Fruit fly (Drosophila melanogaster) whole organism, wandering third instar larva: ENCODE data around the gene pHCl-1.

Experiments
- Abd-B ChIP-seq: fragments of >200 bp; optimal IDR thresholded peaks from 2 replicates; lab custom pipeline; 2017; ENCODE audit warnings: missing biosample characterization, missing genetic modification characterization
- CrebA ChIP-seq: fragments of 200-800 bp; sonication (Bioruptor generic); optimal IDR thresholded peaks from 2 replicates; lab custom pipeline; 2016; ENCODE audit warnings: missing biosample characterization, mild to moderate bottlenecking, missing genetic modification characterization, borderline replicate concordance
- Dfd ChIP-seq: fragments of >200 bp; optimal IDR thresholded peaks from 2 replicates; lab custom pipeline; 2017; ENCODE audit warnings: missing biosample characterization, missing genetic modification characterization
- GATAd ChIP-seq: sonication (Bioruptor generic); optimal IDR thresholded peaks from 2 replicates; lab custom pipeline; 2016; ENCODE audit warnings: missing biosample characterization, missing genetic modification characterization
- HLH106 ChIP-seq: fragments of 200-800 bp; optimal IDR thresholded peaks from 3 replicates; lab custom pipeline; 2019; ENCODE audit warnings: missing biosample characterization, mild to moderate bottlenecking, missing genetic modification characterization, moderate library complexity
- Hnf4 ChIP-seq: fragments of 200-800 bp; sonication (Bioruptor generic); optimal IDR thresholded peaks from 2 replicates; lab custom pipeline; 2016; ENCODE audit warnings: missing biosample characterization, mild to moderate bottlenecking, missing genetic modification characterization
- Hr78 ChIP-seq: fragments of >200 bp; optimal IDR thresholded peaks from 2 replicates; lab custom pipeline; 2017; ENCODE audit warnings: missing biosample characterization, missing genetic modification characterization
- Hr83 ChIP-seq: fragments of 200-300 bp; sonication (Bioruptor generic); optimal IDR thresholded peaks from 2 replicates; lab custom pipeline; 2016; ENCODE audit warnings: missing biosample characterization, mild to moderate bottlenecking, missing genetic modification characterization, moderate library complexity; ENCODE audit not compliant: poor library complexity, severe bottlenecking
- Jra ChIP-seq: sonication (Bioruptor generic); optimal IDR thresholded peaks from 2 replicates; lab custom pipeline; 2016; ENCODE audit warnings: missing biosample characterization, missing genetic modification characterization
- Mio ChIP-seq: sonication (Bioruptor generic); optimal IDR thresholded peaks from 2 replicates; lab custom pipeline; 2016; ENCODE audit warnings: missing biosample characterization, missing genetic modification characterization
- Myc ChIP-seq: fragments of >200 bp; optimal IDR thresholded peaks from 2 replicates; lab custom pipeline; 2017
- N ChIP-seq: fragments of >200 bp; optimal IDR thresholded peaks from 2 replicates; lab custom pipeline; 2018; ENCODE audit warnings: missing biosample characterization, missing external identifiers, missing genetic modification characterization
- Rel ChIP-seq, 2 experiments: fragments of 200-800 bp; sonication (Bioruptor generic) in 1 of 2; optimal IDR thresholded peaks; 2 replicates in 1 of 2; 3 replicates in 1 of 2; lab custom pipeline; 2016 to 2019; ENCODE audit warnings: mild to moderate bottlenecking in 2 of 2, missing biosample characterization in 2 of 2, missing genetic modification characterization in 2 of 2, moderate library complexity in 1 of 2
- Sp1 ChIP-seq: fragments of 200-800 bp; sonication (Bioruptor generic); optimal IDR thresholded peaks from 3 replicates; lab custom pipeline; 2019; ENCODE audit warnings: missing biosample characterization, mild to moderate bottlenecking, missing genetic modification characterization, moderate library complexity
- br ChIP-seq: fragments of 200-800 bp; sonication (Bioruptor generic); optimal IDR thresholded peaks from 2 replicates; lab custom pipeline; 2016; ENCODE audit warnings: missing biosample characterization, missing genetic modification characterization
- dmrt93B ChIP-seq: fragments of 200-800 bp; sonication (Bioruptor generic); optimal IDR thresholded peaks from 2 replicates; lab custom pipeline; 2018; ENCODE audit warnings: missing biosample characterization, mild to moderate bottlenecking, missing genetic modification characterization
- dsf ChIP-seq: sonication (Bioruptor generic); optimal IDR thresholded peaks from 2 replicates; lab custom pipeline; 2016; ENCODE audit warnings: missing biosample characterization, missing genetic modification characterization, borderline replicate concordance
- ey ChIP-seq: fragments of 200-800 bp; sonication (Bioruptor generic); optimal IDR thresholded peaks from 2 replicates; lab custom pipeline; 2016; ENCODE audit warnings: missing biosample characterization, missing genetic modification characterization
- foxo ChIP-seq, 2 experiments: fragments of 200-800 bp; sonication (Bioruptor generic); optimal IDR thresholded peaks; 2 replicates in 1 of 2; 3 replicates in 1 of 2; lab custom pipeline; 2016 to 2017; ENCODE audit warnings: missing biosample characterization in 2 of 2, missing genetic modification characterization in 2 of 2
- fru ChIP-seq: fragments of 200-800 bp; sonication (Bioruptor generic); optimal IDR thresholded peaks from 3 replicates; lab custom pipeline; 2016; ENCODE audit warnings: missing biosample characterization, mild to moderate bottlenecking, missing genetic modification characterization
- h ChIP-seq: fragments of 200-800 bp; sonication (Bioruptor generic); optimal IDR thresholded peaks from 3 replicates; lab custom pipeline; 2016; ENCODE audit warnings: missing biosample characterization, mild to moderate bottlenecking, missing genetic modification characterization
- jim ChIP-seq: fragments of 175-275, 200-325 bp; sonication (Bioruptor generic); optimal IDR thresholded peaks from 2 replicates; lab custom pipeline; 2016; ENCODE audit warnings: missing biosample characterization, mild to moderate bottlenecking, missing genetic modification characterization
- lola ChIP-seq: fragments of >200 bp; optimal IDR thresholded peaks from 2 replicates; lab custom pipeline; 2017; ENCODE audit warnings: missing biosample characterization, missing genetic modification characterization
- rgr ChIP-seq: fragments of 200-800 bp; sonication (Bioruptor generic); optimal IDR thresholded peaks from 3 replicates; lab custom pipeline; 2016; ENCODE audit warnings: missing biosample characterization, mild to moderate bottlenecking, missing genetic modification characterization
- sage ChIP-seq: fragments of 200-800 bp; sonication (Bioruptor generic); optimal IDR thresholded peaks from 2 replicates; lab custom pipeline; 2016; ENCODE audit warnings: missing biosample characterization, mild to moderate bottlenecking, missing genetic modification characterization
- sv ChIP-seq: fragments of 200-800 bp; sonication (Bioruptor generic); optimal IDR thresholded peaks from 3 replicates; lab custom pipeline; 2016; ENCODE audit warnings: missing biosample characterization, missing genetic modification characterization
- usp ChIP-seq: fragments of >200 bp; optimal IDR thresholded peaks from 2 replicates; lab custom pipeline; 2017; ENCODE audit warnings: missing biosample characterization, missing genetic modification characterization
- woc ChIP-seq: sonication (Bioruptor generic); optimal IDR thresholded peaks from 2 replicates; lab custom pipeline; 2016; ENCODE audit warnings: missing biosample characterization, mild to moderate bottlenecking, missing genetic modification characterization

pHCl-1 gene

DNA sequence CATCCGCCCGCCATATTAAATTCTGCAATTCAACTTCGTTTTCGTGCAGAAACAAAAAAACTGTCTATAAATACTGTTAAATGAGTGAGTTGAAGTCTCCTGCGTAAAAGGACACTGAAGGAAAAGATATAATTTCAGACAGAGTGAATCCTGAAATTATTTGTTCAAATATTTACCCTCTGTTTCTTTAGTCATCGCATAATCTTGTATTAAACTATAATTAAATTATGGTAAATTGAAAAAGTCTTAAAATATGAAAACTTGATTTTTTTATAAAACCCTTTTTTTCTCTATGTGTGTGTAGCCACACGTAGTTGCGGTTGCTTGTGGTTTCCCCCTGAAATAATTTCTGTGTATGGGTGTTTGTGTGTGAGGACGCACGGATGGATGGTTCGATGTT lies 24.5 kb upstream of the pHCl-1 start (continued):
- TF ChIP-seq ey (GFP tag; lab: Kevin White, UChicago) (no peak), fru (peak; percentile 14), Rel (GFP tag; optimal IDR thresholded peaks at IDR 0.05; lab: Kevin White, UChicago) (no peak), Rel (tag; optimal IDR thresholded peaks at IDR 0.05; lab: Kevin White, UChicago) (no peak), Mio (GFP tag; lab: Kevin White, UChicago) (no peak), Myc (lab: Kevin White, UChicago) (no peak), br (GFP tag; lab: Kevin White, UChicago) (no peak), sv (GFP tag; lab: Kevin White, UChicago) (no peak), Jra (GFP tag; lab: Kevin White, UChicago) (no peak), GATAd (no peak), HLH106 (tag; lab: Kevin White, UChicago) (peak; percentile 12), N (GFP tag; lab: Kevin White, UChicago) (no peak), CrebA (GFP tag; lab: Kevin White, UChicago) (no peak)

- TF ChIP-seq foxo (GFP tag; optimal IDR thresholded peaks at IDR 0.05; lab: Kevin White, UChicago), result peak in 1 of 2 experiments; percentile 32
- peak; percentile 26 for TF ChIP-seq Sp1
- no peak for TF ChIP-seq HLH106 (tag; lab: Kevin White, UChicago)
- TF ChIP-seq sage (GFP tag; lab: Kevin White, UChicago), result no peak
- peak; percentile 20 for TF ChIP-seq fru
Measured at dm6 chr3L:15921043-15921621, 22.3 kb upstream of the pHCl-1 start.

DNA sequence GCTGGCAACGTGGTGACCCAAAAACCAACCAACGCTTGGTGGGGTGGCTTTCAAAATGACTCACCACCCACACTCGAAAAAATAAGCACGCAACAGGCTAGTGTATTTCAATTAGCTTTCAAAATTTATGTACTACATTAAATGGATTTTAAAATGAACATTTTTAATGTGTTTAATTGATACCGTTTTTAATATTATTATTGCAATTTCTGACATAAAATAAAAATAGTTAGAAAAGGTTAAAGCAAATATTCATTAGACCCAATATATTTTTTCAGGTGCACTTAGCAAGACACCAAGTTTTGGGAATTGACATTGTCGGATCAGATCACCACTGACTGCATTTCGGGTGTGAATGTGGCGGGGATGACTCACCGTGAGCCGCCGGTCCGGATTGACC lies 7.4 kb upstream of the pHCl-1 start:
- TF ChIP-seq CrebA (GFP tag; lab: Kevin White, UChicago) (no peak), sv (GFP tag; lab: Kevin White, UChicago) (no peak), Jra (GFP tag; lab: Kevin White, UChicago) (no peak)

- TF ChIP-seq Hr78 (GFP tag; lab: Kevin White, UChicago), result no peak
- TF ChIP-seq sage (GFP tag; lab: Kevin White, UChicago), result no peak
- no peak for TF ChIP-seq Rel (GFP tag; optimal IDR thresholded peaks at IDR 0.05; lab: Kevin White, UChicago)
- TF ChIP-seq Rel (tag; optimal IDR thresholded peaks at IDR 0.05; lab: Kevin White, UChicago), result no peak
- TF ChIP-seq br (GFP tag; lab: Kevin White, UChicago), result no peak
- no peak for TF ChIP-seq jim
Measured at dm6 chr3L:15893490-15893889, 5.3 kb downstream of the pHCl-1 start.

DNA sequence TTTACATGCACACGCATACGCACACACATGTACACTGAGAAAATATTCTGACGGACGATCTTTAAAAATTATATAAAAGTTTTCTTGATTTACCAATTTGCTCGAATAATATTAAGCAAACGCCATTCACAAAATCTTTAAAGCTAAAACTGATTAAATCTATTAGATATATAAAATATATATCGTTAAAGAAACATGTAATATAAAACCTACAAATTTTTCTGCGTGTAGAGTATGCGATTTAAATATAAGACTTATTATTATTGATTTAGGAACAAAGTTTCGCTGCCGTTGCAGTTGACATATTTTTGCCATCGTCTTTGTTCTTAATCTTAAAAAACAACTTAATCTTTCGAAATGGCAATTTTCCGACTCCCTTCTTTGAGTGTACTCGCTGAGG lies 21.3 kb downstream of the pHCl-1 start:
- TF ChIP-seq usp (GFP tag; lab: Kevin White, UChicago) (no peak), lola (GFP tag; lab: Kevin White, UChicago) (no peak), fru (no peak), GATAd (no peak)

dm6 chr3L:15856035-15856434 lies 42.8 kb downstream of the pHCl-1 start:
- no peak for TF ChIP-seq jim
- no peak for TF ChIP-seq N (GFP tag; lab: Kevin White, UChicago)
- no peak for TF ChIP-seq foxo (GFP tag; optimal IDR thresholded peaks at IDR 0.05; lab: Kevin White, UChicago)
- peak; percentile 79 for TF ChIP-seq Dfd (GFP tag; lab: Kevin White, UChicago)

DNA sequence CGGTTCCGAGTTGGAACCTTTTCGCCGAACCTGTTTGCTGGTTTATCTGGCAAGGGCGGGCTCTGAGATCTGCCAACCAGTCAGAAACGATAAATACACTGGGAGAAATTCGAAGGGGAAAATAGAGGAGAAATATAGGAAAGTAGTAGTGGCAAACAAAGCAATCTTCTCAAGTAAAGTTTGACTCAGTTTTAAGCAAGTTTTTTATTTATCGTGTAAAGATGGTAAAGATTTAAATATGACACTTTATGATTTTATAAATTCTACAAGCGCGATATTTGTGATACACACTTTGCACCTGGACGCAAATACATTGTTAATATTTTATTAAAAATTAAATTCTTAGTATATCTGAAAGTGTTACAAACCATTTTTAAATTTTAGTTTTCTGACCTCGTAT lies 51.2 kb downstream of the pHCl-1 start:
- no peak for TF ChIP-seq Hnf4 (GFP tag; lab: Kevin White, UChicago)
- TF ChIP-seq HLH106 (tag; lab: Kevin White, UChicago), result peak; percentile 18
- TF ChIP-seq rgr (GFP tag; lab: Kevin White, UChicago), result no peak
- TF ChIP-seq foxo (GFP tag; optimal IDR thresholded peaks at IDR 0.05; lab: Kevin White, UChicago), result peak in 1 of 2 experiments; percentile 36
- TF ChIP-seq Hr83 (GFP tag; lab: Kevin White, UChicago), result no peak
- no peak for TF ChIP-seq dsf (GFP tag; lab: Kevin White, UChicago)
- TF ChIP-seq Rel (GFP tag; optimal IDR thresholded peaks at IDR 0.05; lab: Kevin White, UChicago), result no peak
- TF ChIP-seq Rel (tag; optimal IDR thresholded peaks at IDR 0.05; lab: Kevin White, UChicago), result no peak
- TF ChIP-seq woc (GFP tag; lab: Kevin White, UChicago), result peak; percentile 23
- no peak for TF ChIP-seq Sp1
- TF ChIP-seq Mio (GFP tag; lab: Kevin White, UChicago), result no peak
- TF ChIP-seq Abd-B (GFP tag; lab: Kevin White, UChicago), result no peak
- TF ChIP-seq fru, result peak; percentile 42
- peak; percentile 37 for TF ChIP-seq h (GFP tag; lab: Kevin White, UChicago)
- peak; percentile 28 for TF ChIP-seq dmrt93B (GFP tag; lab: Kevin White, UChicago)
